Fruit fly (Drosophila melanogaster) whole organism, embryonic: Measurements from ENCODE around the gene ss.

Experiments
- Atf3 ChIP-seq: fragments of 200-800 bp; sonication (Bioruptor generic); optimal IDR thresholded peaks from 3 replicates; lab custom pipeline; 2016; ENCODE audit warnings: missing biosample characterization, missing genetic modification characterization
- Awh ChIP-seq: fragments of 200-800 bp; sonication (Bioruptor generic); IDR thresholded peaks from 2 replicates; pipeline ENCODE4, ENCODE4 v1.3.6; 2022; ENCODE audit warnings: missing biosample characterization, missing genetic modification characterization
- CG10267 ChIP-seq: fragments of 200-800 bp; sonication (Bioruptor generic); optimal IDR thresholded peaks from 2 replicates; lab custom pipeline; 2018; ENCODE audit warnings: missing biosample characterization, mild to moderate bottlenecking, missing genetic modification characterization, moderate library complexity
- CG10321 ChIP-seq: fragments of 200-800 bp; sonication (Bioruptor generic); IDR thresholded peaks from 2 replicates; pipeline ENCODE4 v1.3.6; 2022; ENCODE audit warnings: missing biosample characterization, missing genetic modification characterization
- CG10959 ChIP-seq: fragments of 200-800 bp; sonication (Bioruptor generic); IDR thresholded peaks from 2 replicates; pipeline ENCODE4 v1.3.6; 2022; ENCODE audit warnings: missing biosample characterization, missing genetic modification characterization
- CG11085 ChIP-seq: fragments of 200-800 bp; sonication (Bioruptor generic); IDR thresholded peaks from 2 replicates; pipeline ENCODE4 v1.3.6; 2022; ENCODE audit warnings: missing biosample characterization, missing genetic modification characterization
- CG11398 ChIP-seq: fragments of 200-800 bp; sonication (Bioruptor generic); optimal IDR thresholded peaks from 2 replicates; lab custom pipeline; 2016; ENCODE audit warnings: missing biosample characterization, missing genetic modification characterization
- CG12299 ChIP-seq: fragments of 200-800 bp; sonication (Bioruptor generic); optimal IDR thresholded peaks from 2 replicates; lab custom pipeline; 2018; ENCODE audit warnings: missing biosample characterization, mild to moderate bottlenecking, missing genetic modification characterization
- CG13287 ChIP-seq: fragments of 200-800 bp; sonication (Bioruptor generic); IDR thresholded peaks from 2 replicates; pipeline ENCODE4 v1.3.6; 2022; ENCODE audit warnings: missing biosample characterization, missing genetic modification characterization; ENCODE audit not compliant: partially characterized antibody
- CG14441 ChIP-seq: fragments of 200-800 bp; sonication (Bioruptor generic); IDR thresholded peaks from 2 replicates; pipeline ENCODE4 v1.3.6; 2022; ENCODE audit warnings: missing biosample characterization, missing genetic modification characterization
- CG14965 ChIP-seq: fragments of 200-800 bp; sonication (Bioruptor generic); optimal IDR thresholded peaks from 2 replicates; lab custom pipeline; 2016; ENCODE audit warnings: missing biosample characterization, missing genetic modification characterization, borderline replicate concordance
- CG17802 ChIP-seq: fragments of 200-800 bp; sonication (Bioruptor generic); optimal IDR thresholded peaks from 2 replicates; lab custom pipeline; 2018; ENCODE audit warnings: missing biosample characterization, mild to moderate bottlenecking, missing genetic modification characterization, moderate library complexity
- CG18764 ChIP-seq: fragments of 200-800 bp; sonication (Bioruptor generic); optimal IDR thresholded peaks from 3 replicates; lab custom pipeline; 2016; ENCODE audit warnings: missing biosample characterization, missing genetic modification characterization
- CG2199 ChIP-seq: fragments of 200-800 bp; sonication (Bioruptor generic); IDR thresholded peaks from 3 replicates; pipeline ENCODE4 v1.3.6; 2022; ENCODE audit warnings: missing biosample characterization, missing genetic modification characterization
- CG4328 ChIP-seq: fragments of 200-800 bp; sonication (Bioruptor generic); optimal IDR thresholded peaks from 3 replicates; lab custom pipeline; 2017; ENCODE audit warnings: missing biosample characterization, missing genetic modification reagents, missing genetic modification characterization
- CG4820 ChIP-seq: fragments of 200-800 bp; sonication (Bioruptor generic); optimal IDR thresholded peaks from 3 replicates; lab custom pipeline; 2016; ENCODE audit warnings: missing biosample characterization, missing genetic modification characterization
- CG6683 ChIP-seq: fragments of 200-800 bp; sonication (Bioruptor generic); optimal IDR thresholded peaks from 2 replicates; lab custom pipeline; 2017; ENCODE audit warnings: missing biosample characterization, mild to moderate bottlenecking, missing genetic modification characterization, missing genetic modification reagents
- CG7271 ChIP-seq: fragments of 200-800 bp; sonication (Bioruptor generic); optimal IDR thresholded peaks from 2 replicates; lab custom pipeline; 2018; ENCODE audit warnings: missing biosample characterization, mild to moderate bottlenecking, missing genetic modification characterization, moderate library complexity
- CG7786 ChIP-seq: fragments of 200-800 bp; sonication (Bioruptor generic); optimal IDR thresholded peaks from 2 replicates; lab custom pipeline; 2016; ENCODE audit warnings: missing biosample characterization, missing genetic modification characterization
- CG9727 ChIP-seq: fragments of 200-800 bp; sonication (Bioruptor generic); optimal IDR thresholded peaks from 3 replicates; lab custom pipeline; 2017; ENCODE audit warnings: missing biosample characterization, mild to moderate bottlenecking, missing genetic modification characterization
- CG9817 ChIP-seq: fragments of 200-800 bp; sonication (Bioruptor generic); optimal IDR thresholded peaks from 2 replicates; lab custom pipeline; 2018; ENCODE audit warnings: missing biosample characterization, mild to moderate bottlenecking, missing genetic modification characterization, moderate library complexity
- Chrac-16 ChIP-seq: fragments of 200-800 bp; sonication (Bioruptor generic); optimal IDR thresholded peaks from 3 replicates; lab custom pipeline; 2016; ENCODE audit warnings: missing biosample characterization, missing genetic modification characterization
- Fer3 ChIP-seq: fragments of 200-800 bp; sonication (Bioruptor generic); optimal IDR thresholded peaks from 2 replicates; lab custom pipeline; 2018; ENCODE audit warnings: missing biosample characterization, mild to moderate bottlenecking, missing genetic modification characterization, moderate library complexity
- HLHmδ ChIP-seq: fragments of 200-800 bp; sonication (Bioruptor generic); optimal IDR thresholded peaks from 2 replicates; lab custom pipeline; 2018; ENCODE audit warnings: missing biosample characterization, mild to moderate bottlenecking, missing genetic modification characterization, moderate library complexity
- Hr78 ChIP-seq, 2 experiments: fragments of 200-800 bp in 1 of 2; fragments of >200 bp in 1 of 2; sonication (Bioruptor generic) in 1 of 2; optimal IDR thresholded peaks; 2 replicates each; lab custom pipeline; 2017 to 2019; ENCODE audit warnings: missing biosample characterization in 2 of 2, missing genetic modification characterization in 2 of 2, mild to moderate bottlenecking in 1 of 2, moderate library complexity in 1 of 2
- Hsf ChIP-seq: fragments of 200-800 bp; sonication (Bioruptor generic); optimal IDR thresholded peaks from 3 replicates; lab custom pipeline; 2016; ENCODE audit warnings: missing biosample characterization, missing genetic modification characterization
- Oli ChIP-seq: fragments of 200-800 bp; sonication (Bioruptor generic); optimal IDR thresholded peaks from 2 replicates; lab custom pipeline; 2018; ENCODE audit warnings: missing biosample characterization, mild to moderate bottlenecking, missing genetic modification characterization, moderate library complexity
- Sox100B ChIP-seq: fragments of 200-800 bp; sonication (Bioruptor generic); optimal IDR thresholded peaks from 3 replicates; lab custom pipeline; 2018; ENCODE audit warnings: missing biosample characterization, mild to moderate bottlenecking, missing genetic modification characterization
- amos ChIP-seq: fragments of 200-800 bp; sonication (Bioruptor generic); IDR thresholded peaks from 2 replicates; pipeline ENCODE4 v1.3.6; 2022; ENCODE audit warnings: missing biosample characterization, missing genetic modification characterization; ENCODE audit not compliant: partially characterized antibody
- bigmax ChIP-seq: fragments of 200-800 bp; sonication (Bioruptor generic); optimal IDR thresholded peaks from 2 replicates; lab custom pipeline; 2018; ENCODE audit warnings: missing biosample characterization, mild to moderate bottlenecking, missing genetic modification characterization
- br ChIP-seq: fragments of >200 bp; optimal IDR thresholded peaks from 2 replicates; lab custom pipeline; 2017
- cato ChIP-seq: fragments of 200-800 bp; sonication (Bioruptor generic); optimal IDR thresholded peaks from 2 replicates; lab custom pipeline; 2016; ENCODE audit warnings: missing biosample characterization, missing genetic modification characterization, borderline replicate concordance
- crc ChIP-seq: fragments of 200-800 bp; sonication (Bioruptor generic); optimal IDR thresholded peaks from 2 replicates; lab custom pipeline; 2016; ENCODE audit warnings: missing biosample characterization, missing genetic modification characterization
- fu2 ChIP-seq: fragments of 200-800 bp; sonication (Bioruptor generic); optimal IDR thresholded peaks from 2 replicates; lab custom pipeline; 2016; ENCODE audit warnings: missing biosample characterization, missing genetic modification characterization
- gro ChIP-seq: fragments of 200-800 bp; sonication (Bioruptor generic); optimal IDR thresholded peaks from 2 replicates; lab custom pipeline; 2016; ENCODE audit warnings: missing biosample characterization, missing genetic modification characterization
- ken ChIP-seq: fragments of 200-800 bp; sonication (Bioruptor generic); IDR thresholded peaks from 3 replicates; pipeline ENCODE4 v1.3.6; 2022; ENCODE audit warnings: missing biosample characterization, missing genetic modification characterization
- lab ChIP-seq: fragments of 200-800 bp; sonication (Bioruptor generic); optimal IDR thresholded peaks from 3 replicates; lab custom pipeline; 2017; ENCODE audit warnings: missing biosample characterization, missing genetic modification characterization, mild to moderate bottlenecking, moderate library complexity, missing genetic modification reagents
- mam ChIP-seq: fragments of 200-800 bp; sonication (Bioruptor generic); optimal IDR thresholded peaks from 3 replicates; lab custom pipeline; 2016; ENCODE audit warnings: missing biosample characterization, missing genetic modification characterization
- otp ChIP-seq: fragments of 200-800 bp; sonication (Bioruptor generic); IDR thresholded peaks from 3 replicates; pipeline ENCODE4, ENCODE4 v1.3.6; 2022; ENCODE audit warnings: missing biosample characterization, missing genetic modification characterization
- pb ChIP-seq: fragments of 200-800 bp; sonication (Bioruptor generic); optimal IDR thresholded peaks from 3 replicates; lab custom pipeline; 2016; ENCODE audit warnings: missing biosample characterization, missing genetic modification characterization
- rib ChIP-seq: fragments of 200-800 bp; sonication (Bioruptor generic); IDR thresholded peaks from 2 replicates; pipeline ENCODE4 v1.3.6; 2022; ENCODE audit warnings: missing biosample characterization, missing genetic modification characterization
- run ChIP-seq: fragments of 200-800 bp; sonication (Bioruptor generic); optimal IDR thresholded peaks from 3 replicates; lab custom pipeline; 2018; ENCODE audit warnings: missing biosample characterization, mild to moderate bottlenecking, missing genetic modification characterization
- sima ChIP-seq: fragments of 200-800 bp; sonication (Bioruptor generic); optimal IDR thresholded peaks from 2 replicates; lab custom pipeline; 2016; ENCODE audit warnings: missing biosample characterization, missing genetic modification characterization
- sna ChIP-seq: fragments of 200-800 bp; sonication (Bioruptor generic); IDR thresholded peaks from 2 replicates; pipeline ENCODE4 v1.3.6; 2022; ENCODE audit warnings: missing biosample characterization, missing genetic modification characterization; ENCODE audit not compliant: partially characterized antibody
- sug ChIP-seq: fragments of 200-800 bp; optimal IDR thresholded peaks from 2 replicates; lab custom pipeline; 2019; ENCODE audit warnings: missing biosample characterization, mild to moderate bottlenecking, missing genetic modification characterization, moderate library complexity
- ttk ChIP-seq: fragments of 200-800 bp; sonication (Bioruptor generic); IDR thresholded peaks from 2 replicates; pipeline ENCODE4 v2.1.2; 2022; ENCODE audit warnings: missing biosample characterization, missing genetic modification characterization
- tup ChIP-seq: fragments of 200-800 bp; sonication (Bioruptor generic); optimal IDR thresholded peaks from 2 replicates; lab custom pipeline; 2016; ENCODE audit warnings: missing biosample characterization, mild to moderate bottlenecking, missing genetic modification characterization, moderate library complexity
- twi ChIP-seq: fragments of 200-800 bp; optimal IDR thresholded peaks from 2 replicates; lab custom pipeline; 2019; ENCODE audit warnings: missing biosample characterization, mild to moderate bottlenecking, missing genetic modification characterization, moderate library complexity
- unc-4 ChIP-seq: fragments of 200-800 bp; sonication (Bioruptor generic); IDR thresholded peaks from 2 replicates; pipeline ENCODE4 v1.3.6; 2022; ENCODE audit warnings: missing biosample characterization, missing genetic modification characterization; ENCODE audit not compliant: partially characterized antibody
- unpg ChIP-seq: fragments of 200-800 bp; sonication (Bioruptor generic); optimal IDR thresholded peaks from 3 replicates; lab custom pipeline; 2018; ENCODE audit warnings: missing biosample characterization, mild to moderate bottlenecking, missing genetic modification characterization, moderate library complexity
- yki ChIP-seq: fragments of >200 bp; optimal IDR thresholded peaks from 3 replicates; lab custom pipeline; 2018
- zfh1 ChIP-seq: fragments of 200-800 bp; sonication (Bioruptor generic); IDR thresholded peaks from 3 replicates; pipeline ENCODE4 v1.3.6; 2022; ENCODE audit warnings: missing biosample characterization, missing genetic modification characterization

The ss gene

dm6 chr3R:16337053-16337385, 66.5 kb downstream of the ss start (continued):
- TF ChIP-seq CG11085 (GFP tag; lab: Robert Waterston, UW) (no peak), gro (no peak), CG17802 (no peak), Atf3 (GFP tag; lab: Kevin White, UChicago) (peak; percentile 35), Awh (GFP tag; lab: Robert Waterston, UW) (peak; percentile 36; the same call in 1 of the 2 replicates), CG10321 (GFP tag; lab: Robert Waterston, UW) (no peak), CG4820 (GFP tag; lab: Kevin White, UChicago) (peak; percentile 61), CG6683 (no peak), br (no peak), unpg (GFP tag; lab: Kevin White, UChicago) (peak; percentile 63), CG11398 (GFP tag; lab: Kevin White, UChicago) (no peak), run (tag; lab: Kevin White, UChicago) (no peak), sug (tag; lab: Kevin White, UChicago) (no peak), CG12299 (tag; lab: Kevin White, UChicago) (no peak), amos (GFP tag; lab: Robert Waterston, UW) (no peak), CG7786 (GFP tag; lab: Kevin White, UChicago) (peak; percentile 51), twi (tag; lab: Kevin White, UChicago) (peak; percentile 23), yki (lab: Kevin White, UChicago) (no peak), crc (GFP tag; lab: Kevin White, UChicago) (no peak), CG10267 (tag; lab: Kevin White, UChicago) (peak; percentile 78), ken (GFP tag; lab: Robert Waterston, UW) (0 out of 3 replicates have a peak, but pooled peaks have one; percentile 16), fu2 (GFP tag; lab: Kevin White, UChicago) (no peak), cato (GFP tag; lab: Kevin White, UChicago) (no peak), HLHmδ (no peak), sima (GFP tag; lab: Kevin White, UChicago) (no peak), unc-4 (GFP tag; lab: Robert Waterston, UW) (no peak), CG18764 (GFP tag; lab: Kevin White, UChicago) (peak; percentile 19), bigmax (GFP tag; lab: Kevin White, UChicago) (no peak), CG10959 (GFP tag; lab: Robert Waterston, UW) (peak; percentile 77), ttk (peak; percentile 37; the same call in 1 of the 2 replicates), Sox100B (no peak), mam (peak; percentile 15), tup (GFP tag; lab: Kevin White, UChicago) (peak; percentile 16), Hsf (GFP tag; lab: Kevin White, UChicago) (peak; percentile 46), rib (no peak), Hr78 (GFP tag; optimal IDR thresholded peaks at IDR 0.05; lab: Kevin White, UChicago) (peak in 1 of 2 experiments; percentile 56), CG14965 (GFP tag; lab: Kevin White, UChicago) (no peak), pb (peak; percentile 3), CG9817 (tag; lab: Kevin White, UChicago) (no peak), zfh1 (GFP tag; lab: Robert Waterston, UW) (peak; percentile 82), CG4328 (GFP tag; lab: Kevin White, UChicago) (no peak), CG14441 (no peak), sna (GFP tag; lab: Robert Waterston, UW) (no peak), CG13287 (GFP tag; lab: Robert Waterston, UW) (no peak), lab (GFP tag; lab: Kevin White, UChicago) (peak; percentile 16), CG9727 (peak; percentile 84), CG7271 (tag; lab: Kevin White, UChicago) (peak; percentile 38), CG2199 (no peak), otp (GFP tag; lab: Robert Waterston, UW) (peak; percentile 71; the same call in 2 of the 3 replicates), Oli (tag; lab: Kevin White, UChicago) (peak; percentile 51), Fer3 (tag; lab: Kevin White, UChicago) (peak; percentile 20), Chrac-16 (GFP tag; lab: Kevin White, UChicago) (peak; percentile 68)
